Worm (Caenorhabditis elegans) whole organism, L1 larva: ENCODE data around the gene col-90.
A peak's percentile ranks its signal among the peaks of the same experiment; 100 is the strongest.

Source experiments
- C34B4.2 ChIP-seq: sonication (generic microtip); optimal IDR thresholded peaks from 2 replicates; lab custom pipeline; 2017; ENCODE audit warnings: mild to moderate bottlenecking, missing genetic modification characterization, missing compliant biosample characterization
- elt-3 ChIP-seq, 6 experiments: fragments of 150-350 bp in 1 of 6; sonication (generic microtip); optimal IDR thresholded peaks; 2 replicates each; lab custom pipeline; 2017 to 2018; ENCODE audit warnings: missing biosample characterization in 6 of 6, missing genetic modification characterization in 6 of 6, inconsistent platforms in 1 of 6
- zag-1 ChIP-seq: fragments of 150-350 bp; optimal IDR thresholded peaks from 2 replicates; lab custom pipeline; 2014; ENCODE audit warnings: missing biosample characterization, missing genetic modification characterization

ce11 chrIII:7978723-7979122 is 30.1 kb downstream of the col-90 start:
- TF ChIP-seq zag-1 (tag; lab: Kevin White, UChicago) (no peak), C34B4.2 (tag; lab: Kevin White, UChicago) (no peak), elt-3 (tag; optimal IDR thresholded peaks at IDR 0.05; lab: Kevin White, UChicago) (peak in 1 of 6 experiments; percentile 57)
